Worm (Caenorhabditis elegans): Measurements from ENCODE around the gene sre-56.

The sre-56 gene

DNA sequence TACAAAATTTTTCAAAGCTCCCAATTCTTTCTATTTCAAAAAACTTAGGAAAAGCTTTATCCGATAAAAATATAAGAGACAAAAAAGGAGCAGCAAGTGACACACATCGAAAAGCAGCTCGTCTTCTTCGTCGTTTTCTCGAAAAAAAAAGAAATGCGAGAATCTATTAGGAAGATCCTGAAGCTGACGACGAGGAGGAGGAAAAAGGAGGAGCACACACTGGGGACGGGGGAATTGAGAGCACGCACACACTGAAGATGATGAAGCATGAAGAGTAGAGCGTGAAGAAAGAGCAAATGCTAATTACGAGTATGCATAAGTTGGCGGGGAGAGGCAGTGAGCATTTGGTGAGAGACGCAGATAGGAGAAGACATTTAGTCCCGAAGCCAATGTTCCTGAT, 49.7 kb downstream of the sre-56 start:
- TF ChIP-seq unc-62 (GFP tag; optimal IDR thresholded peaks at IDR 0.05) = no peak

All from whole organism, dauer.